Worm (Caenorhabditis elegans): ENCODE measurements around the gene cest-10.

Gene cest-10

ce11 chrIV:7227072-7227471 is 46.7 kb downstream of the cest-10 start, which contains the start of gene R13A1.10:
Gene R13A1.10, minus strand, starts transcription at chrIV:7227172.
- no peak for TF ChIP-seq tbx-11 (GFP tag; IDR thresholded peaks at IDR 0.05)
- TF ChIP-seq aly-1 (tag; optimal IDR thresholded peaks at IDR 0.05): no peak
- TF ChIP-seq hmbx-1 (tag; optimal IDR thresholded peaks at IDR 0.05): no peak
- TF ChIP-seq scrt-1 (GFP tag; IDR thresholded peaks at IDR 0.05): no peak
- TF ChIP-seq hnd-1 (tag; optimal IDR thresholded peaks at IDR 0.05): no peak
- TF ChIP-seq ama-1 (optimal IDR thresholded peaks at IDR 0.05): no peak
- TF ChIP-seq tra-4 (tag; optimal IDR thresholded peaks at IDR 0.05): no peak
- TF ChIP-seq ceh-13 (GFP tag; optimal IDR thresholded peaks at IDR 0.05): no peak
- TF ChIP-seq flt-1 (GFP tag; IDR thresholded peaks at IDR 0.05): no peak

DNA sequence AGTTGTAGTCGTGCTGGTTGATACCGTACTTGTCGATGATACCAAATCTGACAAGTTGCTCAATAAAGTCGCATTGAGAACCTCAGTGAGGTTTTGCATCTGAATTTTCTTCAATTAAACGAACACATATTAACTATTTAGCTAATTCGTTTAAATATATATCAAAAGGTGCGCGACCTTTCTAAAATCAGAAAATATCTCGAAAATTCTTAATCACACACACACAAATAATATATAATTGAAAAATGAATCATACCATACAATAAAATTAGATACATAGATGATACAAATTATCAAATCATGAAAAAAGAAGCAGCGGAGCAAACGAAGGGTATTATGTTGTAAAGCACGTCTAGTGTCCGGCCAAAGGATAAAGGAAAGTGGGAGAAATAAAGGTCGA is 47.9 kb downstream of the cest-10 start, which contains the start of gene D2024.5:
TSS of gene D2024.5 (minus strand) at position 101 of the 400 bp plus-strand sequence.
- TF ChIP-seq aly-1 (tag; optimal IDR thresholded peaks at IDR 0.05) (no peak), ceh-13 (GFP tag; optimal IDR thresholded peaks at IDR 0.05) (no peak), pes-1 (GFP tag; IDR thresholded peaks at IDR 0.05) (no peak), ets-7 (tag; optimal IDR thresholded peaks at IDR 0.05) (no peak), sea-1 (GFP tag; conservative IDR thresholded peaks at IDR 0.05) (no peak), F13C5.2 (tag; optimal IDR thresholded peaks at IDR 0.05) (no peak), hmbx-1 (tag; optimal IDR thresholded peaks at IDR 0.05) (no peak), hnd-1 (tag; optimal IDR thresholded peaks at IDR 0.05) (no peak), ceh-36 (tag; optimal IDR thresholded peaks at IDR 0.05) (no peak), flt-1 (GFP tag; IDR thresholded peaks at IDR 0.05) (no peak), scrt-1 (GFP tag; IDR thresholded peaks at IDR 0.05) (no peak), tbx-37 (GFP tag; conservative IDR thresholded peaks at IDR 0.05) (no peak), hmg-4 (GFP tag; optimal IDR thresholded peaks at IDR 0.05) (no peak), tbx-11 (GFP tag; IDR thresholded peaks at IDR 0.05) (no peak), tra-4 (tag; optimal IDR thresholded peaks at IDR 0.05) (no peak), ama-1 (optimal IDR thresholded peaks at IDR 0.05) (no peak), B0310.2 (tag; optimal IDR thresholded peaks at IDR 0.05) (no peak)

DNA sequence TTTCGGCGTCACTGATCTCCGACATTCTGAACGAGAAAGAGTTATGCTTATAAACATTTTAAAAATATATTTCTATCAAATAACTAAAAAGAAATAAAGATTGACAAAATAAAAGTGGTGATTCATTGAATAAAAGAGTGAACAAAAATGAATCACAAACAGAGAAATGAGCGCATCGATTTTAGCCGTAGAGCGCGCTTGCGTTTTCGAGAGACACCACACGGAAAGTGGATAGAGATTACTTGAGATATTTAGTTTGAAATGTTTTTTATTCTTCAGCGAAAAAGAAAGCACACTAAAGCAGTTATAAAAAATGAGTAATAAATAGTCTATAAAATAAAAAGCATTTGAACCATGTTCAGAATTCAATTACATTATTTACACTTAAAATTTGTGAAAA is 49.8 kb downstream of the cest-10 start, which contains the start of gene cap-1:
TSS of gene cap-1 (minus strand) at position 26 of the 400 bp plus-strand sequence.
- no peak for TF ChIP-seq hnd-1 (tag; optimal IDR thresholded peaks at IDR 0.05)
- no peak for TF ChIP-seq pes-1 (GFP tag; IDR thresholded peaks at IDR 0.05)
- TF ChIP-seq scrt-1 (GFP tag; IDR thresholded peaks at IDR 0.05): no peak
- TF ChIP-seq F13C5.2 (tag; optimal IDR thresholded peaks at IDR 0.05): peak; percentile 36
- TF ChIP-seq tbx-37 (GFP tag; conservative IDR thresholded peaks at IDR 0.05): peak; percentile 44; the same call in 1 of the 2 replicates
- no peak for TF ChIP-seq flt-1 (GFP tag; IDR thresholded peaks at IDR 0.05)
- no peak for TF ChIP-seq aly-1 (tag; optimal IDR thresholded peaks at IDR 0.05)

- TF ChIP-seq ceh-13 (GFP tag; optimal IDR thresholded peaks at IDR 0.05): no peak
- no peak for TF ChIP-seq hmg-4 (GFP tag; optimal IDR thresholded peaks at IDR 0.05)
- TF ChIP-seq flt-1 (GFP tag; IDR thresholded peaks at IDR 0.05): no peak
- no peak for TF ChIP-seq scrt-1 (GFP tag; IDR thresholded peaks at IDR 0.05)
- TF ChIP-seq hmbx-1 (tag; optimal IDR thresholded peaks at IDR 0.05): no peak
- TF ChIP-seq sea-1 (GFP tag; conservative IDR thresholded peaks at IDR 0.05): no peak
- no peak for TF ChIP-seq F13C5.2 (tag; optimal IDR thresholded peaks at IDR 0.05)
- no peak for TF ChIP-seq tbx-11 (GFP tag; IDR thresholded peaks at IDR 0.05)
- TF ChIP-seq ceh-36 (tag; optimal IDR thresholded peaks at IDR 0.05): no peak
- no peak for TF ChIP-seq ama-1 (optimal IDR thresholded peaks at IDR 0.05)
- TF ChIP-seq pes-1 (GFP tag; IDR thresholded peaks at IDR 0.05): no peak
- TF ChIP-seq hnd-1 (tag; optimal IDR thresholded peaks at IDR 0.05): no peak
- no peak for TF ChIP-seq tra-4 (tag; optimal IDR thresholded peaks at IDR 0.05)
- no peak for TF ChIP-seq tbx-37 (GFP tag; conservative IDR thresholded peaks at IDR 0.05)
- TF ChIP-seq B0310.2 (tag; optimal IDR thresholded peaks at IDR 0.05): no peak
Measured at ce11 chrIV:7230935-7231334, 50.6 kb downstream of the cest-10 start, which contains the start of gene D2024.4. Gene D2024.4, plus strand, starts transcription at chrIV:7231235.
